Worm (Caenorhabditis elegans) whole organism, mixed stage, embryonic: ENCODE data around the gene srh-282.

Experiments used
- blmp-1 ChIP-seq: fragments of 150-350 bp; optimal IDR thresholded peaks from 2 replicates; lab custom pipeline; 2014; ENCODE audit warnings: missing biosample characterization, missing genetic modification characterization
- drap-1 ChIP-seq: fragments of 200-800 bp; sonication (Bioruptor generic); optimal IDR thresholded peaks from 3 replicates; lab custom pipeline; 2018; ENCODE audit warnings: mild to moderate bottlenecking, missing genetic modification characterization, missing compliant biosample characterization
- elt-3 ChIP-seq: fragments of 150-350 bp; optimal IDR thresholded peaks from 2 replicates; lab custom pipeline; 2014; ENCODE audit warnings: missing biosample characterization, missing genetic modification characterization
- hlh-1 ChIP-seq: fragments of 150-350 bp; optimal IDR thresholded peaks from 2 replicates; lab custom pipeline; 2014; ENCODE audit warnings: missing biosample characterization, missing genetic modification reagents, missing genetic modification characterization
- lsy-2 ChIP-seq: fragments of 150-350 bp; optimal IDR thresholded peaks from 2 replicates; lab custom pipeline; 2014; ENCODE audit warnings: missing biosample characterization, missing genetic modification characterization
- mep-1 ChIP-seq: fragments of 150-350 bp; optimal IDR thresholded peaks from 2 replicates; lab custom pipeline; 2017; ENCODE audit warnings: missing biosample characterization, missing genetic modification reagents, missing genetic modification characterization, inconsistent platforms
- nhr-12 ChIP-seq: fragments of 150-350 bp; optimal IDR thresholded peaks from 2 replicates; lab custom pipeline; 2014; ENCODE audit warnings: missing biosample characterization, missing genetic modification characterization
- nhr-28 ChIP-seq: fragments of 150-350 bp; optimal IDR thresholded peaks from 2 replicates; lab custom pipeline; 2014; ENCODE audit warnings: missing biosample characterization, missing genetic modification characterization
- unc-120 ChIP-seq: sonication (generic microtip); optimal IDR thresholded peaks from 2 replicates; lab custom pipeline; 2017; ENCODE audit warnings: missing genetic modification characterization, missing compliant biosample characterization; ENCODE audit not compliant: poor library complexity, severe bottlenecking
- unc-62 ChIP-seq: fragments of 150-350 bp; optimal IDR thresholded peaks from 2 replicates; lab custom pipeline; 2014; ENCODE audit warnings: missing biosample characterization, missing genetic modification reagents, missing genetic modification characterization

ce11 chrIV:264182-264709, 9.0 kb downstream of the srh-282 start, which contains the start of gene pat-6:
- TF ChIP-seq lsy-2 (tag; lab: Kevin White, UChicago): no peak
- TF ChIP-seq unc-62: peak; percentile 27
- no peak for TF ChIP-seq drap-1 (GFP tag; lab: Kevin White, UChicago)
- no peak for TF ChIP-seq elt-3 (tag; lab: Kevin White, UChicago)
- TF ChIP-seq blmp-1 (tag; lab: Kevin White, UChicago): no peak
- peak; percentile 44 for TF ChIP-seq hlh-1 (tag; lab: Kevin White, UChicago)
- no peak for TF ChIP-seq nhr-12
- no peak for TF ChIP-seq mep-1
- peak; percentile 76 for TF ChIP-seq unc-120 (tag; lab: Kevin White, UChicago)
- TF ChIP-seq nhr-28 (tag; lab: Kevin White, UChicago): no peak
